Fruit fly (Drosophila melanogaster): ENCODE results near the gene CG4119.

CG4119 gene

dm6 chrX:5665902-5666301 lies at the start of gene CG4119, which contains the start of gene Sirt4:
Gene CG4119, plus strand, starts transcription at chrX:5666052.
Gene Sirt4, minus strand, starts transcription at chrX:5665940.
- TF ChIP-seq psq (optimal IDR thresholded peaks at IDR 0.05) (no peak), Dll (optimal IDR thresholded peaks at IDR 0.05) (no peak), usp (GFP tag; optimal IDR thresholded peaks at IDR 0.05) (no peak), pan (optimal IDR thresholded peaks at IDR 0.05) (no peak), EcR (GFP tag; optimal IDR thresholded peaks at IDR 0.05) (no peak), CG8478 (optimal IDR thresholded peaks at IDR 0.05) (no peak)

dm6 chrX:5616270-5616669 lies 49.6 kb upstream of the CG4119 start, which contains the start of gene CG34434:
Gene CG34434, minus strand, starts transcription at chrX:5616370.
- no peak for TF ChIP-seq CG8478 (optimal IDR thresholded peaks at IDR 0.05)
- no peak for TF ChIP-seq psq (optimal IDR thresholded peaks at IDR 0.05)
- TF ChIP-seq EcR (GFP tag; optimal IDR thresholded peaks at IDR 0.05) = no peak
- no peak for TF ChIP-seq pan (optimal IDR thresholded peaks at IDR 0.05)

dm6 chrX:5618562-5618961 lies 47.3 kb upstream of the CG4119 start, which contains the start of gene RhoGAP5A:
Gene RhoGAP5A, minus strand, starts transcription at chrX:5618806.
- TF ChIP-seq Dll (optimal IDR thresholded peaks at IDR 0.05) (no peak), psq (optimal IDR thresholded peaks at IDR 0.05) (no peak), pan (optimal IDR thresholded peaks at IDR 0.05) (no peak), CG8478 (optimal IDR thresholded peaks at IDR 0.05) (no peak), usp (GFP tag; optimal IDR thresholded peaks at IDR 0.05) (no peak), EcR (GFP tag; optimal IDR thresholded peaks at IDR 0.05) (no peak)

dm6 chrX:5621893-5622803 lies 43.7 kb upstream of the CG4119 start, which contains the start of the genes Mlc-c and Pop1:
Gene Mlc-c, minus strand, starts transcription at chrX:5622539.
Gene Pop1, plus strand, starts transcription at chrX:5622648.
- TF ChIP-seq pan (optimal IDR thresholded peaks at IDR 0.05) (no peak), EcR (GFP tag; optimal IDR thresholded peaks at IDR 0.05) (no peak), Dll (optimal IDR thresholded peaks at IDR 0.05) (no peak), psq (optimal IDR thresholded peaks at IDR 0.05) (no peak), usp (GFP tag; optimal IDR thresholded peaks at IDR 0.05) (no peak), CG8478 (optimal IDR thresholded peaks at IDR 0.05) (no peak)

- TF ChIP-seq pan (optimal IDR thresholded peaks at IDR 0.05) (no peak), EcR (GFP tag; optimal IDR thresholded peaks at IDR 0.05) (no peak), psq (optimal IDR thresholded peaks at IDR 0.05) (no peak), CG8478 (optimal IDR thresholded peaks at IDR 0.05) (no peak), Dll (optimal IDR thresholded peaks at IDR 0.05) (no peak), usp (GFP tag; optimal IDR thresholded peaks at IDR 0.05) (no peak)
Observed at dm6 chrX:5634714-5635113, 31.1 kb upstream of the CG4119 start.

dm6 chrX:5636529-5637099 lies 29.2 kb upstream of the CG4119 start:
- TF ChIP-seq usp (GFP tag; optimal IDR thresholded peaks at IDR 0.05) (no peak), Dll (optimal IDR thresholded peaks at IDR 0.05) (no peak), pan (optimal IDR thresholded peaks at IDR 0.05) (no peak), CG8478 (optimal IDR thresholded peaks at IDR 0.05) (no peak), EcR (GFP tag; optimal IDR thresholded peaks at IDR 0.05) (no peak), psq (optimal IDR thresholded peaks at IDR 0.05) (no peak)

- TF ChIP-seq EcR (GFP tag; optimal IDR thresholded peaks at IDR 0.05) (no peak), usp (GFP tag; optimal IDR thresholded peaks at IDR 0.05) (no peak), Dll (optimal IDR thresholded peaks at IDR 0.05) (no peak), psq (optimal IDR thresholded peaks at IDR 0.05) (no peak), pan (optimal IDR thresholded peaks at IDR 0.05) (no peak), CG8478 (optimal IDR thresholded peaks at IDR 0.05) (no peak)
Observed at dm6 chrX:5637543-5637942, 28.3 kb upstream of the CG4119 start.

- TF ChIP-seq usp (GFP tag; optimal IDR thresholded peaks at IDR 0.05) = no peak
- no peak for TF ChIP-seq psq (optimal IDR thresholded peaks at IDR 0.05)
- TF ChIP-seq pan (optimal IDR thresholded peaks at IDR 0.05) = no peak
- no peak for TF ChIP-seq EcR (GFP tag; optimal IDR thresholded peaks at IDR 0.05)
- TF ChIP-seq CG8478 (optimal IDR thresholded peaks at IDR 0.05) = no peak
- TF ChIP-seq Dll (optimal IDR thresholded peaks at IDR 0.05) = no peak
Observed at dm6 chrX:5638588-5638987, 27.3 kb upstream of the CG4119 start.

- TF ChIP-seq psq (optimal IDR thresholded peaks at IDR 0.05) = no peak
- TF ChIP-seq pan (optimal IDR thresholded peaks at IDR 0.05) = no peak
- TF ChIP-seq EcR (GFP tag; optimal IDR thresholded peaks at IDR 0.05) = no peak
- TF ChIP-seq Dll (optimal IDR thresholded peaks at IDR 0.05) = no peak
- no peak for TF ChIP-seq usp (GFP tag; optimal IDR thresholded peaks at IDR 0.05)
- TF ChIP-seq CG8478 (optimal IDR thresholded peaks at IDR 0.05) = no peak
Observed at dm6 chrX:5639083-5639482, 26.8 kb upstream of the CG4119 start.

dm6 chrX:5646228-5646627 lies 19.6 kb upstream of the CG4119 start:
- TF ChIP-seq Dll (optimal IDR thresholded peaks at IDR 0.05) = no peak
- TF ChIP-seq psq (optimal IDR thresholded peaks at IDR 0.05) = no peak

- no peak for TF ChIP-seq psq (optimal IDR thresholded peaks at IDR 0.05)
- TF ChIP-seq EcR (GFP tag; optimal IDR thresholded peaks at IDR 0.05) = no peak
- TF ChIP-seq usp (GFP tag; optimal IDR thresholded peaks at IDR 0.05) = no peak
- no peak for TF ChIP-seq pan (optimal IDR thresholded peaks at IDR 0.05)
- TF ChIP-seq CG8478 (optimal IDR thresholded peaks at IDR 0.05) = no peak
- no peak for TF ChIP-seq Dll (optimal IDR thresholded peaks at IDR 0.05)
Observed at dm6 chrX:5648437-5648959, 17.4 kb upstream of the CG4119 start, which contains the start of gene OtopLa. Gene OtopLa, minus strand, starts transcription at chrX:5648487.

dm6 chrX:5649387-5649786 lies 16.5 kb upstream of the CG4119 start:
- no peak for TF ChIP-seq Dll (optimal IDR thresholded peaks at IDR 0.05)

All from whole organism.